Worm (Caenorhabditis elegans): ENCODE measurements around the gene scl-6.

Gene scl-6

DNA sequence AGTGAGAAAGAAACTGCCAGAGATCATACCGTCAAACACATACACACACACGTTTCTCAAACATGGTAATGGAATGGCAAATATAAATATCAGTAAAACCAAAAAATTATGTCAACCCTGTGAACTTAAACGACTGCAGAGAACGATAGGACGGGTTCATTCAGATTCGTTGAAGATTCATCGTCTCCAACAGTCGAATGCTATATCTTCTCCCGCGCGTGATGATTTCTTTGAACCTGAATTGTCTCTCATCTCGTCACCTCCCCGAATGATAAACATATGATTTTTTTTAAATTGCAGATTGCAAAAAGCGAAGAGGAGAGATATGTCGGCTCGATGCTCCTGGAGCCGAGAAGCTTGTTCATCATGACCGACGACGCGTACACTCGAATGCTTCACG lies 42.3 kb downstream of the scl-6 start:
- TF ChIP-seq hlh-1 (tag; optimal IDR thresholded peaks at IDR 0.05) (no peak), lin-32 (GFP tag; optimal IDR thresholded peaks at IDR 0.05) (no peak), bed-3 (GFP tag; optimal IDR thresholded peaks at IDR 0.05) (no peak), mls-2 (tag; optimal IDR thresholded peaks at IDR 0.05) (no peak), ces-1 (GFP tag; optimal IDR thresholded peaks at IDR 0.05) (no peak), zip-8 (tag; optimal IDR thresholded peaks at IDR 0.05) (no peak), ceh-39 (tag; optimal IDR thresholded peaks at IDR 0.05) (no peak), elt-3 (tag; optimal IDR thresholded peaks at IDR 0.05) (no peak), M03D4.4 (tag; optimal IDR thresholded peaks at IDR 0.05) (no peak), ceh-43 (GFP tag; optimal IDR thresholded peaks at IDR 0.05) (no peak), blmp-1 (tag; optimal IDR thresholded peaks at IDR 0.05) (no peak), nhr-76 (tag; optimal IDR thresholded peaks at IDR 0.05) (no peak), unc-62 (GFP tag; optimal IDR thresholded peaks at IDR 0.05) (no peak), unc-39 (tag; optimal IDR thresholded peaks at IDR 0.05) (no peak), snpc-4 (tag; optimal IDR thresholded peaks at IDR 0.05) (no peak), ham-2 (GFP tag; optimal IDR thresholded peaks at IDR 0.05) (no peak), cnd-1 (tag; optimal IDR thresholded peaks at IDR 0.05) (no peak), nhr-2 (tag; optimal IDR thresholded peaks at IDR 0.05) (no peak)

ce11 chrIV:13112982-13113381 lies 44.4 kb downstream of the scl-6 start, which contains the start of gene best-2:
TSS of gene best-2 (minus strand) at chrIV:13113082.
- TF ChIP-seq blmp-1 (tag; optimal IDR thresholded peaks at IDR 0.05): no peak
- no peak for TF ChIP-seq ceh-43 (GFP tag; optimal IDR thresholded peaks at IDR 0.05)
- no peak for TF ChIP-seq sptf-1 (tag; optimal IDR thresholded peaks at IDR 0.05)
- no peak for TF ChIP-seq ceh-39 (tag; optimal IDR thresholded peaks at IDR 0.05)
- TF ChIP-seq elt-1 (tag; optimal IDR thresholded peaks at IDR 0.05; ENCODE audit: borderline replicate concordance, insufficient read depth): no peak
- no peak for TF ChIP-seq nhr-28 (tag; optimal IDR thresholded peaks at IDR 0.05)

DNA sequence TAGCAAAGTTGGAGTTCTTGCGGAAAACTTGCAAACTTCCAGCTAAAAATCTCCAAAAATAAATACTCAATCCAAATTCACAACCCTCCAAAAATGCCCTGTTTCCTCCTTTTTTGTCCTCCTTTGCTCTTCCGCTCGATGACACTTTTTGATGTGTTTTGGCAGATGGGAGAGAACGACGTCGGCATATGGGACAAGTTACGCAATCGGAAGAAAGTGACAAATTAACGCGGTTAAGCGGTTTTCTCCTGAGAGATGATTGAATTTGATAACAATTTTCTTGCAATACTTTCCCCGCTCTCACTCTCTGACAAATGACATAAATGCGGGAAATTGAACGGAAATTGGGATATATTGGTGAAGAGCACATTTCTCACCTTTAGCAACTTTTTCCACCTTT lies 48.1 kb downstream of the scl-6 start:
- TF ChIP-seq ceh-83 (GFP tag; optimal IDR thresholded peaks at IDR 0.05) (no peak), cnd-1 (tag; optimal IDR thresholded peaks at IDR 0.05) (peak; percentile 51), unc-62 (GFP tag; optimal IDR thresholded peaks at IDR 0.05) (peak; percentile 3), hlh-1 (tag; optimal IDR thresholded peaks at IDR 0.05) (no peak), ceh-43 (GFP tag; optimal IDR thresholded peaks at IDR 0.05) (no peak), drap-1 (GFP tag; optimal IDR thresholded peaks at IDR 0.05) (no peak), nhr-12 (tag; optimal IDR thresholded peaks at IDR 0.05) (no peak), nhr-237 (tag; optimal IDR thresholded peaks at IDR 0.05) (no peak), pha-4 (tag; optimal IDR thresholded peaks at IDR 0.05) (no peak), mls-2 (tag; optimal IDR thresholded peaks at IDR 0.05) (no peak), zip-8 (tag; optimal IDR thresholded peaks at IDR 0.05) (peak; percentile 60), bed-3 (GFP tag; optimal IDR thresholded peaks at IDR 0.05) (no peak), nhr-76 (tag; optimal IDR thresholded peaks at IDR 0.05) (no peak), elt-1 (tag; optimal IDR thresholded peaks at IDR 0.05; ENCODE audit: borderline replicate concordance, insufficient read depth) (no peak), nhr-2 (tag; optimal IDR thresholded peaks at IDR 0.05) (peak; percentile 59), lin-13 (tag; optimal IDR thresholded peaks at IDR 0.05) (no peak), ztf-11 (tag; optimal IDR thresholded peaks at IDR 0.05) (no peak), tbx-8 (GFP tag; optimal IDR thresholded peaks at IDR 0.05) (no peak)

ce11 chrIV:13118794-13119193 lies 50.2 kb downstream of the scl-6 start, which contains the start of gene unc-30:
TSS of gene unc-30 (plus strand) at chrIV:13118977.
- peak; percentile 58 for TF ChIP-seq lsy-2 (tag; optimal IDR thresholded peaks at IDR 0.05)
- no peak for TF ChIP-seq sptf-1 (tag; optimal IDR thresholded peaks at IDR 0.05)
- no peak for TF ChIP-seq nhr-2 (tag; optimal IDR thresholded peaks at IDR 0.05)
- no peak for TF ChIP-seq lin-13 (tag; optimal IDR thresholded peaks at IDR 0.05)
- TF ChIP-seq M03D4.4 (tag; optimal IDR thresholded peaks at IDR 0.05): no peak
- TF ChIP-seq ceh-43 (GFP tag; optimal IDR thresholded peaks at IDR 0.05): no peak
- no peak for TF ChIP-seq nhr-76 (tag; optimal IDR thresholded peaks at IDR 0.05)
